Worm (Caenorhabditis elegans): Measurements from ENCODE around the gene srw-118.

DNA sequence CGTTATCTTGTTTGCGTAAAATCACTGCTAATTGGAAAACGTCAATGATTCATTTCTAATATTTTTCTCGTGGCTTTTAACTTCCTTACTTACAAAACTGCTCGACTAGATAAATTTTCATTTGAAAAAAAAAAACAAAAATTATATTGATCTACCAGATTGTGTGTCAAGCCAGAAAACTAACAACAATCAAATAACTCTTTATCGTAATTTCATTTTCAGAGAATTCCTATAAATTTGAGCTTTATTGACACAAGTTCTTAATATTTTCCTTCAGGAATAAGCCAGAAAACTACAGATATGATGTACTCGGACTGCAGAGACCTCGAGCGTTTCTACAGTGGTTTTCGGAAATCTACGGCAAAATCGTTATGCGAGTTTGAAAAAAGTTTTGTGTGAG lies 3.6 kb downstream of the srw-118 start, which contains the start of gene srw-124:
- TF ChIP-seq nhr-67 (tag; optimal IDR thresholded peaks at IDR 0.05) (no peak), nhr-28 (tag; optimal IDR thresholded peaks at IDR 0.05) (no peak), sea-2 (GFP tag; optimal IDR thresholded peaks at IDR 0.05) (no peak), ama-1 (optimal IDR thresholded peaks at IDR 0.05) (no peak), nhr-23 (tag; optimal IDR thresholded peaks at IDR 0.05) (no peak), nhr-237 (tag; optimal IDR thresholded peaks at IDR 0.05) (no peak), elt-3 (tag; optimal IDR thresholded peaks at IDR 0.05) (no peak), hmg-11 (tag; optimal IDR thresholded peaks at IDR 0.05) (no peak), mdl-1 (tag; optimal IDR thresholded peaks at IDR 0.05) (no peak), snpc-4 (tag; optimal IDR thresholded peaks at IDR 0.05) (no peak), lin-15B (tag; optimal IDR thresholded peaks at IDR 0.05) (no peak), aly-2 (tag; optimal IDR thresholded peaks at IDR 0.05) (no peak), ztf-11 (tag; optimal IDR thresholded peaks at IDR 0.05) (no peak), fkh-2 (tag; optimal IDR thresholded peaks at IDR 0.05) (no peak)

Measured in whole organism, L3 larva.